Fruit fly (Drosophila melanogaster) whole organism, embryonic: Measurements from ENCODE around the gene MSBP.

Source experiments
- Adf1 ChIP-seq: fragments of 200-800 bp; sonication (Bioruptor generic); IDR thresholded peaks from 2 replicates; pipeline ENCODE4 v1.3.6; 2022; ENCODE audit warnings: missing biosample characterization, missing genetic modification characterization
- Bdp1 ChIP-seq: fragments of 200-800 bp; sonication (Bioruptor generic); optimal IDR thresholded peaks from 3 replicates; lab custom pipeline; 2016; ENCODE audit warnings: missing biosample characterization, missing genetic modification characterization
- BtbVII ChIP-seq: fragments of 200-800 bp; sonication (Bioruptor generic); optimal IDR thresholded peaks from 3 replicates; lab custom pipeline; 2017; ENCODE audit warnings: missing biosample characterization, mild to moderate bottlenecking, missing genetic modification characterization
- Bteb2 ChIP-seq: fragments of 200-800 bp; sonication (Bioruptor generic); optimal IDR thresholded peaks from 2 replicates; lab custom pipeline; 2016; ENCODE audit warnings: missing biosample characterization, missing genetic modification characterization
- C15 ChIP-seq: fragments of 200-800 bp; sonication (Bioruptor generic); IDR thresholded peaks from 3 replicates; pipeline ENCODE4 v1.3.6; 2022; ENCODE audit warnings: missing biosample characterization, missing genetic modification characterization
- CG12071 ChIP-seq: fragments of 200-800 bp; sonication (Bioruptor generic); optimal IDR thresholded peaks from 3 replicates; lab custom pipeline; 2018; ENCODE audit warnings: missing biosample characterization, mild to moderate bottlenecking, missing genetic modification characterization
- CG12236 ChIP-seq: fragments of 200-800 bp; sonication (Bioruptor generic); optimal IDR thresholded peaks from 2 replicates; lab custom pipeline; 2016; ENCODE audit warnings: missing biosample characterization, missing genetic modification characterization
- CG14710 ChIP-seq: fragments of 200-800 bp; sonication (Bioruptor generic); optimal IDR thresholded peaks from 3 replicates; lab custom pipeline; 2019; ENCODE audit warnings: missing biosample characterization, mild to moderate bottlenecking, missing genetic modification characterization, moderate library complexity
- CG17359 ChIP-seq: fragments of 200-800 bp; sonication (Bioruptor generic); optimal IDR thresholded peaks from 3 replicates; lab custom pipeline; 2018; ENCODE audit warnings: missing biosample characterization, mild to moderate bottlenecking, missing genetic modification characterization, moderate library complexity
- CG32532 ChIP-seq: fragments of 200-800 bp; sonication (Bioruptor generic); IDR thresholded peaks from 2 replicates; pipeline ENCODE4 v1.3.6; 2022; ENCODE audit warnings: missing biosample characterization, missing genetic modification characterization
- CG33213 ChIP-seq: fragments of 200-800 bp; sonication (Bioruptor generic); optimal IDR thresholded peaks from 3 replicates; lab custom pipeline; 2016; ENCODE audit warnings: missing biosample characterization, missing genetic modification characterization
- CG3995 ChIP-seq: fragments of 200-800 bp; sonication (Bioruptor generic); optimal IDR thresholded peaks from 3 replicates; lab custom pipeline; 2016; ENCODE audit warnings: missing biosample characterization, missing genetic modification characterization
- CG4424 ChIP-seq: fragments of 200-800 bp; sonication (Bioruptor generic); optimal IDR thresholded peaks from 3 replicates; lab custom pipeline; 2016; ENCODE audit warnings: missing biosample characterization, missing genetic modification characterization
- CG8765 ChIP-seq: fragments of 200-800 bp; sonication (Bioruptor generic); IDR thresholded peaks from 2 replicates; pipeline ENCODE4 v1.3.6; 2022; ENCODE audit warnings: missing biosample characterization, missing genetic modification characterization
- CG8944 ChIP-seq: fragments of 200-800 bp; sonication (Bioruptor generic); optimal IDR thresholded peaks from 3 replicates; lab custom pipeline; 2016; ENCODE audit warnings: missing biosample characterization, missing genetic modification characterization
- CG9797 ChIP-seq: fragments of 200-800 bp; sonication (Bioruptor generic); optimal IDR thresholded peaks from 3 replicates; lab custom pipeline; 2018; ENCODE audit warnings: missing biosample characterization, mild to moderate bottlenecking, missing genetic modification characterization
- CTCF ChIP-seq: fragments of 200-800 bp; sonication (Bioruptor generic); optimal IDR thresholded peaks from 2 replicates; lab custom pipeline; 2017; ENCODE audit warnings: missing biosample characterization, mild to moderate bottlenecking, missing genetic modification characterization, moderate library complexity
- Chrac-16 ChIP-seq: fragments of 200-800 bp; sonication (Bioruptor generic); optimal IDR thresholded peaks from 3 replicates; lab custom pipeline; 2016; ENCODE audit warnings: missing biosample characterization, missing genetic modification characterization
- Dip2 ChIP-seq: fragments of 200-800 bp; sonication (Bioruptor generic); IDR thresholded peaks from 2 replicates; pipeline ENCODE4 v1.3.6; 2022; ENCODE audit warnings: missing biosample characterization, missing genetic modification characterization
- Doc2 ChIP-seq: fragments of 200-800 bp; sonication (Bioruptor generic); IDR thresholded peaks from 2 replicates; pipeline ENCODE4 v1.3.6; 2022; ENCODE audit warnings: missing biosample characterization, missing genetic modification characterization
- Elba2 ChIP-seq: fragments of 200-800 bp; sonication (Bioruptor generic); optimal IDR thresholded peaks from 3 replicates; lab custom pipeline; 2016; ENCODE audit warnings: missing biosample characterization, missing genetic modification characterization
- Fer3 ChIP-seq: fragments of 200-800 bp; sonication (Bioruptor generic); optimal IDR thresholded peaks from 2 replicates; lab custom pipeline; 2018; ENCODE audit warnings: missing biosample characterization, mild to moderate bottlenecking, missing genetic modification characterization, moderate library complexity
- HLH4C ChIP-seq: fragments of 200-800 bp; sonication (Bioruptor generic); IDR thresholded peaks from 3 replicates; pipeline ENCODE4 v1.3.6; 2022; ENCODE audit warnings: missing biosample characterization, missing genetic modification characterization; ENCODE audit not compliant: partially characterized antibody
- Hmr ChIP-seq: fragments of 200-800 bp; sonication (Bioruptor generic); optimal IDR thresholded peaks from 3 replicates; lab custom pipeline; 2017; ENCODE audit warnings: mild to moderate bottlenecking, missing biosample characterization, missing genetic modification reagents, missing genetic modification characterization
- Kr ChIP-seq: fragments of 200-800 bp; sonication (Bioruptor generic); optimal IDR thresholded peaks from 2 replicates; lab custom pipeline; 2017; ENCODE audit warnings: missing biosample characterization, mild to moderate bottlenecking, missing genetic modification characterization
- Lhr ChIP-seq: fragments of 200-800 bp; sonication (Bioruptor generic); optimal IDR thresholded peaks from 3 replicates; lab custom pipeline; 2017; ENCODE audit warnings: mild to moderate bottlenecking, missing biosample characterization, missing genetic modification reagents, missing genetic modification characterization
- Med ChIP-seq: fragments of 200-800 bp; sonication (Bioruptor generic); peaks from one replicate; lab custom pipeline; 2016; ENCODE audit warnings: missing biosample characterization, missing genetic modification characterization, mild to moderate bottlenecking, inconsistent platforms, moderate library complexity
- Ptx1 ChIP-seq: fragments of 200-800 bp; sonication (Bioruptor generic); IDR thresholded peaks from 2 replicates; pipeline ENCODE4 v1.3.6; 2022; ENCODE audit warnings: missing biosample characterization, missing genetic modification characterization
- Scr ChIP-seq: fragments of 200-800 bp; sonication (Bioruptor generic); IDR thresholded peaks from 2 replicates; pipeline ENCODE4 v1.3.6; 2022; ENCODE audit warnings: missing biosample characterization, missing genetic modification characterization; ENCODE audit not compliant: partially characterized antibody
- Tbp ChIP-seq: fragments of >200 bp; optimal IDR thresholded peaks from 2 replicates; lab custom pipeline; 2018; ENCODE audit warnings: missing biosample characterization, missing genetic modification characterization
- YL-1 ChIP-seq: fragments of 200-800 bp; sonication (Bioruptor generic); optimal IDR thresholded peaks from 3 replicates; lab custom pipeline; 2017; ENCODE audit warnings: missing biosample characterization, mild to moderate bottlenecking, missing genetic modification characterization
- br ChIP-seq: fragments of >200 bp; optimal IDR thresholded peaks from 2 replicates; lab custom pipeline; 2017
- corto ChIP-seq: fragments of 200-800 bp; sonication (Bioruptor generic); optimal IDR thresholded peaks from 2 replicates; lab custom pipeline; 2016; ENCODE audit warnings: missing biosample characterization, mild to moderate bottlenecking, missing genetic modification characterization, moderate library complexity
- danr ChIP-seq: fragments of 200-800 bp; sonication (Bioruptor generic); IDR thresholded peaks from 2 replicates; pipeline ENCODE4 v1.3.6; 2022; ENCODE audit warnings: missing biosample characterization, missing genetic modification characterization
- dmrt11E ChIP-seq: fragments of 200-800 bp; sonication (Bioruptor generic); optimal IDR thresholded peaks from 3 replicates; lab custom pipeline; 2018; ENCODE audit warnings: missing biosample characterization, mild to moderate bottlenecking, missing genetic modification characterization, moderate library complexity
- dysf ChIP-seq: fragments of 200-800 bp; sonication (Bioruptor generic); IDR thresholded peaks from 3 replicates; pipeline ENCODE4 v1.3.6; 2022; ENCODE audit warnings: missing biosample characterization, missing genetic modification characterization
- gcm ChIP-seq: fragments of 200-800 bp; sonication (Bioruptor generic); optimal IDR thresholded peaks from 2 replicates; lab custom pipeline; 2019; ENCODE audit warnings: missing biosample characterization, mild to moderate bottlenecking, missing genetic modification characterization, moderate library complexity
- gt ChIP-seq: fragments of 200-800 bp; sonication (Bioruptor generic); IDR thresholded peaks from 2 replicates; pipeline ENCODE4 v1.3.6; 2022; ENCODE audit warnings: missing biosample characterization, missing genetic modification characterization
- kay ChIP-seq: fragments of 200-800 bp; sonication (Bioruptor generic); optimal IDR thresholded peaks from 2 replicates; lab custom pipeline; 2016; ENCODE audit warnings: missing biosample characterization, missing genetic modification characterization
- mirr ChIP-seq: fragments of 200-800 bp; sonication (Bioruptor generic); optimal IDR thresholded peaks from 3 replicates; lab custom pipeline; 2018; ENCODE audit warnings: missing biosample characterization, mild to moderate bottlenecking, missing genetic modification characterization
- oc ChIP-seq: fragments of 200-800 bp; sonication (Bioruptor generic); optimal IDR thresholded peaks from 2 replicates; lab custom pipeline; 2018; ENCODE audit warnings: missing biosample characterization, mild to moderate bottlenecking, missing genetic modification characterization, moderate library complexity
- onecut ChIP-seq: fragments of 200-800 bp; sonication (Bioruptor generic); IDR thresholded peaks from 2 replicates; pipeline ENCODE4 v1.3.6; 2022; ENCODE audit warnings: missing biosample characterization, missing genetic modification characterization
- pzg ChIP-seq: fragments of 200-800 bp; sonication (Bioruptor generic); optimal IDR thresholded peaks from 3 replicates; lab custom pipeline; 2018; ENCODE audit warnings: missing biosample characterization, mild to moderate bottlenecking, missing genetic modification characterization, moderate library complexity
- ro ChIP-seq: fragments of 200-800 bp; sonication (Bioruptor generic); IDR thresholded peaks from 2 replicates; pipeline ENCODE4 v1.3.6; 2022; ENCODE audit warnings: missing biosample characterization, missing genetic modification characterization
- sc ChIP-seq, 3 experiments: fragments of >200 bp in 2 of 3; fragments of 200-800 bp in 1 of 3; sonication (Bioruptor generic) in 1 of 3; optimal IDR thresholded peaks; 2 replicates in 2 of 3; 3 replicates in 1 of 3; lab custom pipeline; 2017; ENCODE audit warnings: mild to moderate bottlenecking in 1 of 3, missing biosample characterization in 1 of 3, missing genetic modification characterization in 1 of 3, missing genetic modification reagents in 1 of 3
- seq ChIP-seq: fragments of 200-800 bp; sonication (Bioruptor generic); IDR thresholded peaks from 2 replicates; pipeline ENCODE4 v1.3.6; 2022; ENCODE audit warnings: missing biosample characterization, missing genetic modification characterization
- sqz ChIP-seq: fragments of 200-800 bp; sonication (Bioruptor generic); optimal IDR thresholded peaks from 3 replicates; lab custom pipeline; 2018; ENCODE audit warnings: missing biosample characterization, mild to moderate bottlenecking, missing genetic modification characterization
- sug ChIP-seq: fragments of 200-800 bp; optimal IDR thresholded peaks from 2 replicates; lab custom pipeline; 2019; ENCODE audit warnings: missing biosample characterization, mild to moderate bottlenecking, missing genetic modification characterization, moderate library complexity
- tio ChIP-seq: fragments of 200-800 bp; sonication (Bioruptor generic); optimal IDR thresholded peaks from 2 replicates; lab custom pipeline; 2017; ENCODE audit warnings: missing biosample characterization, missing genetic modification characterization, inconsistent platforms
- toy ChIP-seq: fragments of 200-800 bp; sonication (Bioruptor generic); IDR thresholded peaks from 2 replicates; pipeline ENCODE4 v1.3.6; 2022; ENCODE audit warnings: missing biosample characterization, missing genetic modification characterization
- tup ChIP-seq: fragments of 200-800 bp; sonication (Bioruptor generic); optimal IDR thresholded peaks from 2 replicates; lab custom pipeline; 2016; ENCODE audit warnings: missing biosample characterization, mild to moderate bottlenecking, missing genetic modification characterization, moderate library complexity
- unc-4 ChIP-seq: fragments of 200-800 bp; sonication (Bioruptor generic); IDR thresholded peaks from 2 replicates; pipeline ENCODE4 v1.3.6; 2022; ENCODE audit warnings: missing biosample characterization, missing genetic modification characterization; ENCODE audit not compliant: partially characterized antibody

The MSBP gene

dm6 chrX:15849021-15849420 lies 40.9 kb downstream of the MSBP start, which contains the start of gene sun (continued):
- TF ChIP-seq CG9797 (GFP tag; lab: Kevin White, UChicago), result peak; percentile 69
- no peak for TF ChIP-seq Elba2 (GFP tag; lab: Kevin White, UChicago)
- TF ChIP-seq tup (GFP tag; lab: Kevin White, UChicago), result no peak
- TF ChIP-seq Chrac-16, result no peak
- TF ChIP-seq Scr, result peak; percentile 20; the same call in 1 of the 2 replicates
- TF ChIP-seq CG17359, result no peak
- no peak for TF ChIP-seq CG8765 (GFP tag; lab: Robert Waterston, UW)
- peak; percentile 79 for TF ChIP-seq pzg (GFP tag; lab: Kevin White, UChicago)
- TF ChIP-seq dysf, result no peak
- TF ChIP-seq CG14710 (tag; lab: Kevin White, UChicago), result peak; percentile 23
- peak; percentile 10 for TF ChIP-seq Lhr (GFP tag; lab: Kevin White, UChicago)
- TF ChIP-seq CG4424 (GFP tag; lab: Kevin White, UChicago), result no peak
- TF ChIP-seq gcm (GFP tag; lab: Kevin White, UChicago), result no peak
- no peak for TF ChIP-seq sc (optimal IDR thresholded peaks at IDR 0.05; lab: Kevin White, UChicago)
- TF ChIP-seq sc (GFP tag; optimal IDR thresholded peaks at IDR 0.05; lab: Kevin White, UChicago), result no peak
- TF ChIP-seq YL-1 (GFP tag; lab: Kevin White, UChicago), result peak; percentile 73

- TF ChIP-seq Doc2 (no peak), C15 (GFP tag; lab: Robert Waterston, UW) (no peak), kay (GFP tag; lab: Kevin White, UChicago) (peak; percentile 80), Fer3 (peak; percentile 15), CG12236 (GFP tag; lab: Kevin White, UChicago) (no peak), Bdp1 (GFP tag; lab: Kevin White, UChicago) (no peak), Ptx1 (GFP tag; lab: Robert Waterston, UW) (peak; percentile 86), Adf1 (GFP tag; lab: Robert Waterston, UW) (no peak), mirr (GFP tag; lab: Kevin White, UChicago) (no peak), br (no peak), Med (peak; percentile 97), gt (GFP tag; lab: Robert Waterston, UW) (no peak), onecut (peak; percentile 39), CG4424 (GFP tag; lab: Kevin White, UChicago) (no peak), Kr (GFP tag; lab: Kevin White, UChicago) (no peak), Hmr (GFP tag; lab: Kevin White, UChicago) (no peak), CG32532 (GFP tag; lab: Robert Waterston, UW) (no peak; the same call in 1 of the 2 replicates), CG12071 (GFP tag; lab: Kevin White, UChicago) (no peak), Dip2 (no peak), CG8944 (GFP tag; lab: Kevin White, UChicago) (peak; percentile 7), tio (GFP tag; lab: Kevin White, UChicago) (no peak), CG3995 (GFP tag; lab: Kevin White, UChicago) (peak; percentile 94), unc-4 (GFP tag; lab: Robert Waterston, UW) (peak; percentile 79), seq (GFP tag; lab: Robert Waterston, UW) (no peak), Bteb2 (GFP tag; lab: Kevin White, UChicago) (peak; percentile 16), BtbVII (GFP tag; lab: Kevin White, UChicago) (no peak), sug (tag; lab: Kevin White, UChicago) (peak; percentile 73), corto (no peak), CG33213 (GFP tag; lab: Kevin White, UChicago) (no peak), sqz (no peak), danr (GFP tag; lab: Robert Waterston, UW) (no peak), oc (tag; lab: Kevin White, UChicago) (no peak), CTCF (GFP tag; lab: Kevin White, UChicago) (peak; percentile 39), toy (GFP tag; lab: Robert Waterston, UW) (no peak), dmrt11E (peak; percentile 12), Tbp (no peak), ro (GFP tag; lab: Robert Waterston, UW) (no peak), HLH4C (GFP tag; lab: Robert Waterston, UW) (peak; percentile 90)
These were observed 45.8 kb downstream of the MSBP start, which contains the start of the genes ArgRS and CG8578 for dm6 chrX:15844139-15844538. TSS of gene ArgRS (minus strand) at chrX:15844145. TSS of gene CG8578 (plus strand) at chrX:15844476.
